Worm (Caenorhabditis elegans) whole organism, L1 larva: ENCODE measurements around the gene M03F4.4.

Source experiments
- C16A3.4 ChIP-seq: fragments of 150-350 bp; optimal IDR thresholded peaks from 2 replicates; lab custom pipeline; 2014; ENCODE audit warnings: missing biosample characterization, missing genetic modification characterization
- F16B12.6 ChIP-seq: fragments of 150-350 bp; optimal IDR thresholded peaks from 2 replicates; lab custom pipeline; 2014; ENCODE audit warnings: missing biosample characterization, missing genetic modification characterization
- aha-1 ChIP-seq: fragments of 150-350 bp; optimal IDR thresholded peaks from 2 replicates; lab custom pipeline; 2014; ENCODE audit warnings: missing biosample characterization, missing genetic modification characterization
- aly-2 ChIP-seq: fragments of 150-350 bp; optimal IDR thresholded peaks from 2 replicates; lab custom pipeline; 2014; ENCODE audit warnings: missing biosample characterization, missing genetic modification characterization
- ama-1 ChIP-seq: fragments of 150-350 bp; optimal IDR thresholded peaks from 2 replicates; lab custom pipeline; 2014
- blmp-1 ChIP-seq: fragments of 150-350 bp; optimal IDR thresholded peaks from 2 replicates; lab custom pipeline; 2014; ENCODE audit warnings: missing biosample characterization, missing genetic modification characterization
- ceh-8 ChIP-seq: fragments of 200-800 bp; sonication (Bioruptor generic); optimal IDR thresholded peaks from 2 replicates; lab custom pipeline; 2018; ENCODE audit warnings: mild to moderate bottlenecking, missing genetic modification characterization, moderate library complexity, missing compliant biosample characterization
- ceh-82 ChIP-seq, 3 experiments: fragments of 150-350 bp in 1 of 3; sonication (generic microtip) in 2 of 3; optimal IDR thresholded peaks; 2 replicates each; lab custom pipeline; 2014 to 2017; ENCODE audit warnings: missing biosample characterization in 3 of 3, missing genetic modification characterization in 3 of 3
- ceh-88 ChIP-seq: fragments of 200-800 bp; sonication (Bioruptor generic); IDR thresholded peaks from 2 replicates; pipeline ENCODE4 v1.3.6; 2022; ENCODE audit warnings: missing genetic modification characterization, missing compliant biosample characterization
- ceh-90 ChIP-seq: sonication (generic microtip); optimal IDR thresholded peaks from 2 replicates; lab custom pipeline; 2016; ENCODE audit warnings: missing genetic modification characterization, missing compliant biosample characterization
- ces-1 ChIP-seq: fragments of 150-350 bp; optimal IDR thresholded peaks from 2 replicates; lab custom pipeline; 2014; ENCODE audit warnings: missing biosample characterization, missing genetic modification reagents, missing genetic modification characterization
- efl-1 ChIP-seq, 4 experiments: fragments of 150-350 bp; optimal IDR thresholded peaks in 3 of 4; peaks in 1 of 4; 1 replicate in 1 of 4; 2 replicates in 3 of 4; lab custom pipeline; 2014; ENCODE audit warnings: missing biosample characterization in 2 of 4, missing genetic modification characterization in 2 of 4, missing genetic modification reagents in 2 of 4
- efl-3 ChIP-seq: fragments of 200-800 bp; sonication (Bioruptor generic); optimal IDR thresholded peaks from 2 replicates; lab custom pipeline; 2018; ENCODE audit warnings: mild to moderate bottlenecking, missing genetic modification characterization, missing compliant biosample characterization
- elt-2 ChIP-seq: sonication (generic microtip); optimal IDR thresholded peaks from 2 replicates; lab custom pipeline; 2016; ENCODE audit warnings: missing genetic modification characterization, mild to moderate bottlenecking, inconsistent platforms, missing compliant biosample characterization, missing genetic modification reagents
- ets-5 ChIP-seq: fragments of 200-800 bp; sonication (Bioruptor generic); IDR thresholded peaks from 2 replicates; pipeline ENCODE4 v1.3.6; 2022; ENCODE audit warnings: missing genetic modification characterization, missing compliant biosample characterization
- fkh-10 ChIP-seq: sonication (generic microtip); optimal IDR thresholded peaks from 2 replicates; lab custom pipeline; 2017; ENCODE audit warnings: missing biosample characterization, missing genetic modification reagents, missing genetic modification characterization
- fkh-8 ChIP-seq: sonication (generic microtip); optimal IDR thresholded peaks from 2 replicates; lab custom pipeline; 2016; ENCODE audit warnings: mild to moderate bottlenecking, missing genetic modification characterization, missing compliant biosample characterization
- fos-1 ChIP-seq: fragments of 150-350 bp; optimal IDR thresholded peaks from 2 replicates; lab custom pipeline; 2014; ENCODE audit warnings: missing biosample characterization, missing genetic modification characterization
- grh-1 ChIP-seq: fragments of 200-800 bp; sonication (Bioruptor generic); IDR thresholded peaks from 2 replicates; pipeline ENCODE4 v1.3.6; 2022; ENCODE audit warnings: missing genetic modification reagents, missing genetic modification characterization, missing compliant biosample characterization
- hpl-2 ChIP-seq: fragments of 150-350 bp; optimal IDR thresholded peaks from 2 replicates; lab custom pipeline; 2014; ENCODE audit warnings: missing biosample characterization, missing genetic modification reagents, missing genetic modification characterization
- isw-1 ChIP-seq: fragments of 200-800 bp; sonication (Bioruptor generic); IDR thresholded peaks from 2 replicates; pipeline ENCODE4 v1.3.6; 2022; ENCODE audit warnings: missing genetic modification characterization, missing compliant biosample characterization
- jun-1 ChIP-seq: fragments of 150-350 bp; optimal IDR thresholded peaks from 2 replicates; lab custom pipeline; 2014; ENCODE audit warnings: missing biosample characterization, missing genetic modification reagents, missing genetic modification characterization
- lin-13 ChIP-seq: fragments of 150-350 bp; optimal IDR thresholded peaks from 2 replicates; lab custom pipeline; 2014; ENCODE audit warnings: missing biosample characterization, missing genetic modification reagents, missing genetic modification characterization
- lin-14 ChIP-seq: fragments of 200-800 bp; sonication (Bioruptor generic); optimal IDR thresholded peaks from 2 replicates; lab custom pipeline; 2018; ENCODE audit warnings: mild to moderate bottlenecking, missing genetic modification characterization, moderate library complexity, missing compliant biosample characterization
- lin-15B ChIP-seq: fragments of 150-350 bp; sonication (generic microtip); optimal IDR thresholded peaks from 3 replicates; lab custom pipeline; 2014; ENCODE audit warnings: missing biosample characterization, missing genetic modification characterization
- lin-35 ChIP-seq, 2 experiments: fragments of 150-350 bp; optimal IDR thresholded peaks; 2 replicates each; lab custom pipeline; 2014; ENCODE audit warnings: missing biosample characterization in 2 of 2, missing genetic modification characterization in 2 of 2, missing genetic modification reagents in 2 of 2
- lir-3 ChIP-seq: sonication (generic microtip); optimal IDR thresholded peaks from 2 replicates; lab custom pipeline; 2016; ENCODE audit warnings: mild to moderate bottlenecking, missing genetic modification characterization, moderate library complexity, missing compliant biosample characterization; ENCODE audit not compliant: poor library complexity
- lsy-2 ChIP-seq, 2 experiments: fragments of 150-350 bp; optimal IDR thresholded peaks; 2 replicates each; lab custom pipeline; 2014; ENCODE audit warnings: missing biosample characterization in 2 of 2, missing genetic modification characterization in 2 of 2
- mab-9 ChIP-seq: fragments of 200-800 bp; sonication (Bioruptor generic); IDR thresholded peaks from 2 replicates; pipeline ENCODE4 v1.3.6; 2022; ENCODE audit warnings: missing genetic modification reagents, missing genetic modification characterization, missing compliant biosample characterization
- mdl-1 ChIP-seq, 2 experiments: fragments of 150-350 bp; optimal IDR thresholded peaks; 2 replicates each; lab custom pipeline; 2014 to 2017; ENCODE audit warnings: missing biosample characterization in 2 of 2, missing genetic modification characterization in 2 of 2, inconsistent platforms in 1 of 2
- mep-1 ChIP-seq: fragments of 150-350 bp; optimal IDR thresholded peaks from 2 replicates; lab custom pipeline; 2014; ENCODE audit warnings: missing biosample characterization, missing genetic modification characterization
- nhr-12 ChIP-seq: sonication (generic microtip); optimal IDR thresholded peaks from 2 replicates; lab custom pipeline; 2017; ENCODE audit warnings: missing biosample characterization, missing genetic modification characterization
- nhr-20 ChIP-seq: sonication (generic microtip); optimal IDR thresholded peaks from 2 replicates; lab custom pipeline; 2016; ENCODE audit warnings: mild to moderate bottlenecking, missing genetic modification characterization, missing compliant biosample characterization
- nhr-47 ChIP-seq: sonication (generic microtip); optimal IDR thresholded peaks from 2 replicates; lab custom pipeline; 2016; ENCODE audit warnings: mild to moderate bottlenecking, missing genetic modification characterization, moderate library complexity, missing compliant biosample characterization
- nhr-76 ChIP-seq: sonication (generic microtip); optimal IDR thresholded peaks from 2 replicates; lab custom pipeline; 2017; ENCODE audit warnings: missing biosample characterization, missing genetic modification characterization
- nhr-84 ChIP-seq: sonication (generic microtip); optimal IDR thresholded peaks from 2 replicates; lab custom pipeline; 2017; ENCODE audit warnings: missing biosample characterization, missing genetic modification characterization
- nhr-90 ChIP-seq: sonication (generic microtip); optimal IDR thresholded peaks from 2 replicates; lab custom pipeline; 2016; ENCODE audit warnings: mild to moderate bottlenecking, missing genetic modification characterization, missing compliant biosample characterization; ENCODE audit not compliant: poor library complexity
- pag-3 ChIP-seq: sonication (generic microtip); optimal IDR thresholded peaks from 2 replicates; lab custom pipeline; 2017; ENCODE audit warnings: missing genetic modification characterization, mild to moderate bottlenecking, missing compliant biosample characterization, antibody characterized with exemption, borderline replicate concordance; ENCODE audit not compliant: insufficient read depth
- pax-3 ChIP-seq: fragments of 200-800 bp; sonication (Bioruptor generic); optimal IDR thresholded peaks from 2 replicates; lab custom pipeline; 2018; ENCODE audit warnings: mild to moderate bottlenecking, missing genetic modification characterization, moderate library complexity, missing compliant biosample characterization
- rnt-1 ChIP-seq: sonication (generic microtip); optimal IDR thresholded peaks from 2 replicates; lab custom pipeline; 2016; ENCODE audit warnings: mild to moderate bottlenecking, missing genetic modification characterization, moderate library complexity, missing compliant biosample characterization
- sox-4 ChIP-seq: sonication (generic microtip); optimal IDR thresholded peaks from 2 replicates; lab custom pipeline; 2016; ENCODE audit warnings: missing genetic modification characterization, missing compliant biosample characterization
- sptf-1 ChIP-seq: fragments of 150-350 bp; optimal IDR thresholded peaks from 2 replicates; lab custom pipeline; 2014; ENCODE audit warnings: missing biosample characterization, missing genetic modification characterization
- swsn-7 ChIP-seq: sonication (generic microtip); optimal IDR thresholded peaks from 2 replicates; lab custom pipeline; 2016; ENCODE audit warnings: missing genetic modification characterization, missing compliant biosample characterization
- unc-130 ChIP-seq: fragments of 150-350 bp; optimal IDR thresholded peaks from 2 replicates; lab custom pipeline; 2017; ENCODE audit warnings: missing biosample characterization, missing genetic modification characterization, inconsistent platforms
- unc-62 ChIP-seq: fragments of 150-350 bp; optimal IDR thresholded peaks from 2 replicates; lab custom pipeline; 2014; ENCODE audit warnings: missing biosample characterization, missing genetic modification reagents, missing genetic modification characterization
- unc-86 ChIP-seq: sonication (generic microtip); optimal IDR thresholded peaks from 2 replicates; lab custom pipeline; 2016; ENCODE audit warnings: missing genetic modification characterization, missing compliant biosample characterization
- unc-98 ChIP-seq: fragments of 200-800 bp; sonication (Bioruptor generic); IDR thresholded peaks from 2 replicates; pipeline ENCODE4 v1.3.6; 2022; ENCODE audit warnings: missing genetic modification characterization, missing compliant biosample characterization
- vab-15 ChIP-seq: sonication (generic microtip); optimal IDR thresholded peaks from 2 replicates; lab custom pipeline; 2017; ENCODE audit warnings: missing genotype, mild to moderate bottlenecking, missing genetic modification characterization, missing compliant biosample characterization
- xbp-1 ChIP-seq: sonication (generic microtip); optimal IDR thresholded peaks from 2 replicates; lab custom pipeline; 2016; ENCODE audit warnings: missing genetic modification characterization, missing compliant biosample characterization
- zag-1 ChIP-seq: fragments of 150-350 bp; optimal IDR thresholded peaks from 2 replicates; lab custom pipeline; 2014; ENCODE audit warnings: missing biosample characterization, missing genetic modification characterization
- zip-4 ChIP-seq: fragments of 200-800 bp; sonication (Bioruptor generic); optimal IDR thresholded peaks from 2 replicates; lab custom pipeline; 2018; ENCODE audit warnings: mild to moderate bottlenecking, missing genetic modification characterization, moderate library complexity, missing compliant biosample characterization
- ztf-11 ChIP-seq, 2 experiments: sonication (generic microtip); optimal IDR thresholded peaks; 2 replicates each; lab custom pipeline; 2016 to 2017; ENCODE audit warnings: missing genetic modification characterization in 2 of 2, missing biosample characterization in 1 of 2, missing compliant biosample characterization in 1 of 2
- ztf-4 ChIP-seq: fragments of 150-350 bp; optimal IDR thresholded peaks from 2 replicates; lab custom pipeline; 2014; ENCODE audit warnings: missing biosample characterization, missing genetic modification characterization

Gene M03F4.4

ce11 chrX:4957259-4957658, at the start of gene M03F4.4:
M03F4.4 (minus strand) TSS chrX:4957418.
- no peak for TF ChIP-seq fos-1 (tag; lab: Kevin White, UChicago)
- no peak for TF ChIP-seq aha-1 (tag; lab: Kevin White, UChicago)
- TF ChIP-seq sptf-1 = no peak
- no peak for TF ChIP-seq sox-4 (tag; lab: Kevin White, UChicago)
- peak; percentile 87 for TF ChIP-seq lin-14 (GFP tag; lab: Kevin White, UChicago)
- no peak for TF ChIP-seq lin-15B (tag; lab: Kevin White, UChicago)
- no peak for TF ChIP-seq nhr-90 (tag; lab: Kevin White, UChicago)
- TF ChIP-seq efl-3 (GFP tag; lab: Kevin White, UChicago) = no peak
- TF ChIP-seq unc-86 (tag; lab: Kevin White, UChicago) = no peak
- TF ChIP-seq grh-1 (GFP tag; lab: Robert Waterston, UW) = no peak
- no peak for TF ChIP-seq unc-62
- TF ChIP-seq mab-9 (GFP tag; lab: Robert Waterston, UW) = no peak
- TF ChIP-seq pag-3 (tag; lab: Kevin White, UChicago) = peak; percentile 99
- no peak for TF ChIP-seq elt-2 (tag; lab: Kevin White, UChicago)
- TF ChIP-seq mep-1 = no peak
- no peak for TF ChIP-seq aly-2
- TF ChIP-seq fkh-8 (tag; lab: Kevin White, UChicago) = no peak
- peak; percentile 34 for TF ChIP-seq ztf-4 (tag; lab: Kevin White, UChicago)
- peak; percentile 62 for TF ChIP-seq xbp-1 (tag; lab: Kevin White, UChicago)
- no peak for TF ChIP-seq C16A3.4 (tag; lab: Kevin White, UChicago)
- TF ChIP-seq nhr-20 (tag; lab: Kevin White, UChicago) = peak; percentile 79
- no peak for TF ChIP-seq jun-1 (tag; lab: Kevin White, UChicago)
- TF ChIP-seq ceh-82 (tag; optimal IDR thresholded peaks at IDR 0.05; lab: Kevin White, UChicago) = peak in 1 of 3 experiments; percentile 29
- no peak for TF ChIP-seq ztf-11 (tag; optimal IDR thresholded peaks at IDR 0.05; lab: Kevin White, UChicago)
- TF ChIP-seq zag-1 (tag; lab: Kevin White, UChicago) = no peak
- TF ChIP-seq nhr-12 = no peak
- TF ChIP-seq lin-13 (GFP tag; lab: Kevin White, UChicago) = no peak
- no peak for TF ChIP-seq blmp-1 (tag; lab: Kevin White, UChicago)
- TF ChIP-seq lsy-2 (tag; optimal IDR thresholded peaks at IDR 0.05; lab: Kevin White, UChicago) = peak; percentile 56 to 64
- TF ChIP-seq ceh-88 (GFP tag; lab: Robert Waterston, UW) = no peak
- TF ChIP-seq vab-15 (tag; lab: Kevin White, UChicago) = no peak
- peak; percentile 58 for TF ChIP-seq unc-130 (tag; lab: Kevin White, UChicago)
- TF ChIP-seq zip-4 (GFP tag; lab: Kevin White, UChicago) = no peak
- TF ChIP-seq unc-98 = no peak
- peak; percentile 71 for TF ChIP-seq swsn-7 (tag; lab: Kevin White, UChicago)
- no peak for TF ChIP-seq fkh-10 (GFP tag; lab: Kevin White, UChicago)
- peak; percentile 93 for TF ChIP-seq rnt-1 (tag; lab: Kevin White, UChicago)
- no peak for TF ChIP-seq nhr-84 (tag; lab: Kevin White, UChicago)
- TF ChIP-seq lin-35 (GFP tag; optimal IDR thresholded peaks at IDR 0.05; lab: Kevin White, UChicago) = peak in 1 of 2 experiments; percentile 15
- peak; percentile 55 for TF ChIP-seq lir-3 (tag; lab: Kevin White, UChicago)
- TF ChIP-seq isw-1 (GFP tag; lab: Robert Waterston, UW) = no peak
- no peak for TF ChIP-seq ama-1 (lab: Kevin White, UChicago)
- TF ChIP-seq ces-1 (GFP tag; lab: Kevin White, UChicago) = no peak
- TF ChIP-seq hpl-2 = no peak
- TF ChIP-seq ceh-8 (GFP tag; lab: Kevin White, UChicago) = no peak
- TF ChIP-seq F16B12.6 (tag; lab: Kevin White, UChicago) = no peak
- no peak for TF ChIP-seq ceh-90 (tag; lab: Kevin White, UChicago)
- TF ChIP-seq mdl-1 (tag; optimal IDR thresholded peaks at IDR 0.05; lab: Kevin White, UChicago) = no peak
- peak in 1 of 2 experiments; percentile 14 for TF ChIP-seq efl-1 (optimal IDR thresholded peaks at IDR 0.05; lab: Kevin White, UChicago)
- TF ChIP-seq efl-1 (GFP tag; optimal IDR thresholded peaks at IDR 0.05 in 1 of 2; lab: Kevin White, UChicago) = peak in 1 of 2 experiments; percentile 75
- no peak for TF ChIP-seq nhr-76 (tag; lab: Kevin White, UChicago)
- TF ChIP-seq pax-3 = no peak
- TF ChIP-seq ets-5 (GFP tag; lab: Robert Waterston, UW) = no peak
- TF ChIP-seq nhr-47 = peak; percentile 53
